Fruit fly (Drosophila melanogaster) whole organism, adult: Measurements from ENCODE around the gene nrv2.

Experiments
- CG14711 ChIP-seq: fragments of 200-800 bp; sonication (Bioruptor generic); optimal IDR thresholded peaks from 2 replicates; lab custom pipeline; 2018; ENCODE audit warnings: missing biosample characterization, mild to moderate bottlenecking, missing genetic modification characterization, moderate library complexity
- CG33017 ChIP-seq: fragments of 200-800 bp; sonication (Bioruptor generic); optimal IDR thresholded peaks from 2 replicates; lab custom pipeline; 2018; ENCODE audit warnings: missing biosample characterization, mild to moderate bottlenecking, missing genetic modification characterization, moderate library complexity
- CG5204 ChIP-seq: fragments of 200-800 bp; sonication (Bioruptor generic); optimal IDR thresholded peaks from 2 replicates; lab custom pipeline; 2016; ENCODE audit warnings: missing biosample characterization, missing genetic modification characterization
- CG7045 ChIP-seq: fragments of 200-800 bp; sonication (Bioruptor generic); optimal IDR thresholded peaks from 2 replicates; lab custom pipeline; 2017; ENCODE audit warnings: missing biosample characterization, mild to moderate bottlenecking, missing genetic modification characterization
- CG7101 ChIP-seq: fragments of 200-800 bp; sonication (Bioruptor generic); optimal IDR thresholded peaks from 2 replicates; lab custom pipeline; 2018; ENCODE audit warnings: missing biosample characterization, mild to moderate bottlenecking, missing genetic modification characterization, moderate library complexity
- Clk ChIP-seq: fragments of 200-800 bp; sonication (Bioruptor generic); optimal IDR thresholded peaks from 2 replicates; lab custom pipeline; 2017; ENCODE audit warnings: missing biosample characterization, missing genetic modification characterization
- Mnt ChIP-seq: fragments of 200-800 bp; sonication (Bioruptor generic); optimal IDR thresholded peaks from 2 replicates; lab custom pipeline; 2016; ENCODE audit warnings: missing biosample characterization, mild to moderate bottlenecking, missing genetic modification characterization
- bab1 ChIP-seq: fragments of 200-800 bp; sonication (Bioruptor generic); optimal IDR thresholded peaks from 3 replicates; lab custom pipeline; 2019; ENCODE audit warnings: missing biosample characterization, mild to moderate bottlenecking, missing genetic modification characterization, moderate library complexity
- cic ChIP-seq: fragments of 200-800 bp; sonication (Bioruptor generic); optimal IDR thresholded peaks from 2 replicates; lab custom pipeline; 2017; ENCODE audit warnings: missing biosample characterization, mild to moderate bottlenecking, missing genetic modification characterization, moderate library complexity
- cnc ChIP-seq, 2 experiments: fragments of >200 bp; optimal IDR thresholded peaks; 2 replicates each; lab custom pipeline; 2017
- kay ChIP-seq: fragments of 200-800 bp; sonication (Bioruptor generic); peaks from one replicate; lab custom pipeline; 2016; ENCODE audit warnings: missing biosample characterization, missing genetic modification characterization, borderline replicate concordance
- tj ChIP-seq: fragments of 200-800 bp; sonication (Bioruptor generic); optimal IDR thresholded peaks from 3 replicates; lab custom pipeline; 2017; ENCODE audit warnings: missing biosample characterization, mild to moderate bottlenecking, missing genetic modification characterization, moderate library complexity
- toe ChIP-seq: fragments of 200-800 bp; sonication (Bioruptor generic); optimal IDR thresholded peaks from 2 replicates; lab custom pipeline; 2016; ENCODE audit warnings: missing biosample characterization, missing genetic modification characterization

DNA sequence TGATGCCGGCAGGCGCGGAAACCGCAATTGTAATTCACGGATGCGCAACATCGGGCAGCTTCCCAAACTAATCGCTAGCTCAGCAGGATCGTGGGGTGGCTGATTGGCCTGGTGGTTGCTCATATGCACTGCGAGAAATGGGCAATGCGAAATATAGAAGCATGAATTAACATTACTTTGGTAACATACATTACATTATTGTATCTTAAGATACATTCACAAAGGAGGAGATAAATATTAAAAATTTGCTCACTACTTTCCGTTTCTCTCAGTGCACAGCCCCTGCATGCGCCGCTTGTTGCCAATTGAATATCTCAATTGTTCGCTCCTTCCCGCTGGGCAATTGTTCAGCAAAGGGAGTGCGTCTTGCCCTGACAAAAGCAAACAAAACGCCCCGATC is 42.7 kb upstream of the nrv2 start:
- TF ChIP-seq CG7045 (GFP tag; lab: Kevin White, UChicago) (no peak), cic (GFP tag; lab: Kevin White, UChicago) (no peak), kay (GFP tag; lab: Kevin White, UChicago) (no peak), tj (no peak), CG14711 (tag; lab: Kevin White, UChicago) (no peak), CG5204 (no peak), cnc (optimal IDR thresholded peaks at IDR 0.05; lab: Kevin White, UChicago) (no peak), bab1 (GFP tag; lab: Kevin White, UChicago) (no peak), toe (GFP tag; lab: Kevin White, UChicago) (no peak), CG7101 (tag; lab: Kevin White, UChicago) (no peak), Clk (GFP tag; lab: Kevin White, UChicago) (no peak), CG33017 (tag; lab: Kevin White, UChicago) (no peak), Mnt (GFP tag; lab: Kevin White, UChicago) (no peak)
